Fruit fly (Drosophila melanogaster): ENCODE measurements around the gene bab2.

DNA sequence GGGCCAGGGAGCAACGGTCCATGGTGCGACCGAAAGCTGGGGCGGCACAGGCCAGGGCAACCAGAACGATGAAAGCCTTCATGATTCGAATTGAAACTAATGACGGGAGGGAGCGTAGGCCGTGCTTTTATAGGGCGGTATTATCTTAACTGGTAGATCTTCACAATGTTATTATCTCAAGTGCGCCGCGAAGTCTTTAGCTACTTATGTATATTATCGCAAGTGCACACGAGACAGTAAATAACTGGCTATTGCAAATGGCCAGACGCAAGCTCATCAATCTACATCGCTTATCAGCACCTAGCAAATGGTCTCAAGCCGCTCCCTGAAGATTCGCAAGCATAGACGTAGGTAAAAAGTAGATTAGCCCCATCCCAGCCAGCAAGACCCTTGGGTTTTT is 34.0 kb upstream of the bab2 start, which contains the start of gene LysD:
- TF ChIP-seq Hr4 (GFP tag; optimal IDR thresholded peaks at IDR 0.05), result no peak
- TF ChIP-seq Eip93F (GFP tag; optimal IDR thresholded peaks at IDR 0.05), result no peak
- TF ChIP-seq Eip78C (GFP tag), result no peak
- TF ChIP-seq Gug (GFP tag; IDR thresholded peaks at IDR 0.05), result no peak
- TF ChIP-seq esn (GFP tag; optimal IDR thresholded peaks at IDR 0.05), result no peak
- TF ChIP-seq CG6276 (GFP tag; optimal IDR thresholded peaks at IDR 0.05), result no peak
- no peak for TF ChIP-seq Hr39 (GFP tag; optimal IDR thresholded peaks at IDR 0.05)
- no peak for TF ChIP-seq Met (GFP tag; optimal IDR thresholded peaks at IDR 0.05)
- no peak for TF ChIP-seq pdm3 (GFP tag; optimal IDR thresholded peaks at IDR 0.05)
